1 worm cellular context compared by ENCODE assay signal in genomic region chrIII:8400478-8400877, ce11.
TF ChIP-seq lines count a peak whose summit lies in the region.

No protein-coding gene starts in this region.

TF ChIP-seq in whole organism, L1 larva, 84 proteins besides CTCF, POLR2A, EP300 and RAD21 (continued from another document):
- TF ChIP-seq efl-1 (optimal IDR thresholded peaks at IDR 0.05; lab: Kevin White, UChicago): no peak
- peak in 1 of 2 experiments; percentile 78 for TF ChIP-seq efl-1 (GFP tag; optimal IDR thresholded peaks at IDR 0.05 in 1 of 2; lab: Kevin White, UChicago)
- no peak for TF ChIP-seq mef-2 (tag; optimal IDR thresholded peaks at IDR 0.05; lab: Kevin White, UChicago)
- no peak for TF ChIP-seq C16A3.4 (tag; optimal IDR thresholded peaks at IDR 0.05; lab: Kevin White, UChicago)
- no peak for TF ChIP-seq blmp-1 (tag; optimal IDR thresholded peaks at IDR 0.05; lab: Kevin White, UChicago)
- TF ChIP-seq skn-1 (tag; optimal IDR thresholded peaks at IDR 0.05; lab: Kevin White, UChicago): no peak
